Worm (Caenorhabditis elegans) whole organism, late embryonic: ENCODE results near the gene cdk-11.1.
A peak's percentile ranks its signal among the peaks of the same experiment; 100 is the strongest.

ENCODE experiments used
- C08G9.2 ChIP-seq: sonication (generic microtip); optimal IDR thresholded peaks from 2 replicates; lab custom pipeline; 2016; ENCODE audit warnings: mild to moderate bottlenecking, missing genetic modification characterization, moderate library complexity, missing compliant biosample characterization
- F13H6.1 ChIP-seq: sonication (generic microtip); optimal IDR thresholded peaks from 2 replicates; lab custom pipeline; 2016; ENCODE audit warnings: missing genetic modification characterization, missing compliant biosample characterization
- K02D7.2 ChIP-seq: sonication (generic microtip); optimal IDR thresholded peaks from 2 replicates; lab custom pipeline; 2017; ENCODE audit warnings: mild to moderate bottlenecking, missing genetic modification characterization, missing compliant biosample characterization
- K09A11.1 ChIP-seq: sonication (generic microtip); optimal IDR thresholded peaks from 2 replicates; lab custom pipeline; 2017; ENCODE audit warnings: antibody characterized with exemption, mild to moderate bottlenecking, missing genetic modification characterization, missing compliant biosample characterization; ENCODE audit not compliant: insufficient read depth
- T23F11.4 ChIP-seq: fragments of 200-800 bp; sonication (Bioruptor generic); optimal IDR thresholded peaks from 2 replicates; lab custom pipeline; 2018; ENCODE audit warnings: mild to moderate bottlenecking, missing genetic modification characterization, missing compliant biosample characterization
- ama-1 ChIP-seq: fragments of 150-350 bp; optimal IDR thresholded peaks from 2 replicates; lab custom pipeline; 2014
- ceh-14 ChIP-seq: sonication (generic microtip); optimal IDR thresholded peaks from 2 replicates; lab custom pipeline; 2016; ENCODE audit warnings: missing genotype, missing genetic modification characterization, missing compliant biosample characterization
- ceh-2 ChIP-seq: sonication (generic microtip); optimal IDR thresholded peaks from 2 replicates; lab custom pipeline; 2016; ENCODE audit warnings: missing genotype, missing genetic modification characterization, missing compliant biosample characterization
- ceh-22 ChIP-seq: sonication (generic microtip); optimal IDR thresholded peaks from 2 replicates; lab custom pipeline; 2017; ENCODE audit warnings: missing biosample characterization, missing genetic modification characterization
- ceh-30 ChIP-seq: fragments of 150-350 bp; optimal IDR thresholded peaks from 2 replicates; lab custom pipeline; 2014; ENCODE audit warnings: missing biosample characterization, missing genetic modification characterization
- ceh-31 ChIP-seq: sonication (generic microtip); optimal IDR thresholded peaks from 2 replicates; lab custom pipeline; 2016; ENCODE audit warnings: missing genetic modification characterization, missing compliant biosample characterization
- ceh-34 ChIP-seq: sonication (generic microtip); optimal IDR thresholded peaks from 2 replicates; lab custom pipeline; 2016; ENCODE audit warnings: mild to moderate bottlenecking, missing genetic modification characterization, missing compliant biosample characterization
- ceh-45 ChIP-seq: fragments of 200-800 bp; sonication (Bioruptor generic); IDR thresholded peaks from 2 replicates; pipeline ENCODE4 v1.3.6; 2022; ENCODE audit warnings: missing genetic modification reagents, missing genetic modification characterization, missing compliant biosample characterization
- ceh-6 ChIP-seq: fragments of 200-800 bp; sonication (Bioruptor generic); optimal IDR thresholded peaks from 2 replicates; lab custom pipeline; 2018; ENCODE audit warnings: mild to moderate bottlenecking, missing genetic modification characterization, missing compliant biosample characterization
- ceh-9 ChIP-seq: sonication (generic microtip); optimal IDR thresholded peaks from 2 replicates; lab custom pipeline; 2016; ENCODE audit warnings: mild to moderate bottlenecking, missing genetic modification characterization, inconsistent platforms, missing compliant biosample characterization
- dmd-4 ChIP-seq: sonication (generic microtip); optimal IDR thresholded peaks from 2 replicates; lab custom pipeline; 2016; ENCODE audit warnings: borderline replicate concordance, missing genetic modification characterization, missing compliant biosample characterization
- elt-2 ChIP-seq: sonication (generic microtip); optimal IDR thresholded peaks from 2 replicates; lab custom pipeline; 2016; ENCODE audit warnings: missing genetic modification reagents, missing genetic modification characterization, missing compliant biosample characterization
- fax-1 ChIP-seq: sonication (generic microtip); optimal IDR thresholded peaks from 2 replicates; lab custom pipeline; 2016; ENCODE audit warnings: missing genotype, missing genetic modification characterization, missing compliant biosample characterization
- gmeb-2 ChIP-seq: sonication (generic microtip); optimal IDR thresholded peaks from 2 replicates; lab custom pipeline; 2016; ENCODE audit warnings: missing genetic modification characterization, inconsistent platforms, missing compliant biosample characterization
- hlh-13 ChIP-seq: fragments of 200-800 bp; sonication (Bioruptor generic); optimal IDR thresholded peaks from 2 replicates; lab custom pipeline; 2018; ENCODE audit warnings: mild to moderate bottlenecking, missing genetic modification characterization, missing compliant biosample characterization
- lim-6 ChIP-seq: sonication (generic microtip); optimal IDR thresholded peaks from 2 replicates; lab custom pipeline; 2016; ENCODE audit warnings: missing genetic modification characterization, missing compliant biosample characterization
- mec-3 ChIP-seq: sonication (generic microtip); optimal IDR thresholded peaks from 2 replicates; lab custom pipeline; 2016; ENCODE audit warnings: borderline replicate concordance, missing genetic modification characterization, missing compliant biosample characterization
- nfya-1 ChIP-seq: sonication (generic microtip); optimal IDR thresholded peaks from 2 replicates; lab custom pipeline; 2017; ENCODE audit warnings: missing genetic modification characterization, mild to moderate bottlenecking, missing compliant biosample characterization, antibody characterized with exemption, moderate library complexity
- nhr-11 ChIP-seq: fragments of 150-350 bp; optimal IDR thresholded peaks from 2 replicates; lab custom pipeline; 2014; ENCODE audit warnings: missing biosample characterization, missing genetic modification characterization
- odd-2 ChIP-seq: sonication (generic microtip); optimal IDR thresholded peaks from 2 replicates; lab custom pipeline; 2017; ENCODE audit warnings: antibody characterized with exemption, mild to moderate bottlenecking, missing genetic modification characterization, missing compliant biosample characterization
- pat-9 ChIP-seq: fragments of 200-800 bp; sonication (Bioruptor generic); optimal IDR thresholded peaks from 2 replicates; lab custom pipeline; 2018; ENCODE audit warnings: mild to moderate bottlenecking, missing genetic modification characterization, moderate library complexity, missing compliant biosample characterization
- pax-1 ChIP-seq: fragments of 150-350 bp; optimal IDR thresholded peaks from 2 replicates; lab custom pipeline; 2014; ENCODE audit warnings: missing biosample characterization, missing genetic modification characterization
- pha-4 ChIP-seq: fragments of 150-350 bp; optimal IDR thresholded peaks from 2 replicates; lab custom pipeline; 2018; ENCODE audit warnings: missing biosample characterization, missing genetic modification reagents, missing genetic modification characterization
- pqm-1 ChIP-seq: sonication (generic microtip); optimal IDR thresholded peaks from 2 replicates; lab custom pipeline; 2016; ENCODE audit warnings: missing genetic modification characterization, missing compliant biosample characterization
- ref-2 ChIP-seq: sonication (generic microtip); optimal IDR thresholded peaks from 2 replicates; lab custom pipeline; 2016; ENCODE audit warnings: missing genetic modification characterization, missing compliant biosample characterization
- sox-2 ChIP-seq: fragments of 200-800 bp; sonication (Bioruptor generic); IDR thresholded peaks from 2 replicates; pipeline ENCODE4 v1.3.6; 2022; ENCODE audit warnings: missing genetic modification reagents, missing genetic modification characterization, missing compliant biosample characterization
- sox-4 ChIP-seq: sonication (generic microtip); optimal IDR thresholded peaks from 2 replicates; lab custom pipeline; 2017; ENCODE audit warnings: mild to moderate bottlenecking, missing genetic modification characterization, inconsistent platforms, missing compliant biosample characterization
- tbx-2 ChIP-seq: sonication (generic microtip); optimal IDR thresholded peaks from 2 replicates; lab custom pipeline; 2016; ENCODE audit warnings: missing genetic modification characterization, missing compliant biosample characterization
- tbx-7 ChIP-seq: sonication (generic microtip); optimal IDR thresholded peaks from 2 replicates; lab custom pipeline; 2016; ENCODE audit warnings: missing genotype, missing genetic modification characterization, missing compliant biosample characterization
- ttx-3 ChIP-seq: sonication (generic microtip); optimal IDR thresholded peaks from 2 replicates; lab custom pipeline; 2016; ENCODE audit warnings: missing genetic modification reagents, missing genetic modification characterization, missing compliant biosample characterization
- unc-3 ChIP-seq, 2 experiments: fragments of 200-800 bp in 1 of 2; sonication (Bioruptor generic) in 1 of 2; sonication (generic microtip) in 1 of 2; conservative IDR thresholded peaks in 1 of 2; optimal IDR thresholded peaks in 1 of 2; 2 replicates each; pipeline versions ENCODE4 v1.3.6 to Lab custom; 2016 to 2022; ENCODE audit warnings: missing compliant biosample characterization in 2 of 2, missing genetic modification characterization in 2 of 2, missing genetic modification reagents in 1 of 2
- unc-42 ChIP-seq: sonication (generic microtip); optimal IDR thresholded peaks from 2 replicates; lab custom pipeline; 2016; ENCODE audit warnings: missing genotype, missing genetic modification characterization, missing compliant biosample characterization
- unc-86 ChIP-seq: sonication (generic microtip); optimal IDR thresholded peaks from 2 replicates; lab custom pipeline; 2016; ENCODE audit warnings: missing genetic modification characterization, missing compliant biosample characterization

cdk-11.1 gene

ce11 chrII:7666338-7666737 lies 32.7 kb upstream of the cdk-11.1 start:
- TF ChIP-seq ceh-14, result no peak
- no peak for TF ChIP-seq unc-3 (GFP tag; conservative IDR thresholded peaks at IDR 0.05; lab: Robert Waterston, UW)
- no peak for TF ChIP-seq unc-3 (tag; optimal IDR thresholded peaks at IDR 0.05; lab: Kevin White, UChicago)
- TF ChIP-seq sox-2 (GFP tag; lab: Robert Waterston, UW), result no peak
- TF ChIP-seq pat-9, result no peak
- no peak for TF ChIP-seq dmd-4 (tag; lab: Kevin White, UChicago)
- no peak for TF ChIP-seq nhr-11 (tag; lab: Kevin White, UChicago)
- no peak for TF ChIP-seq ceh-2
- TF ChIP-seq fax-1 (tag; lab: Kevin White, UChicago), result no peak
- no peak for TF ChIP-seq hlh-13 (GFP tag; lab: Kevin White, UChicago)
- TF ChIP-seq ceh-34, result no peak
- TF ChIP-seq ttx-3 (tag; lab: Kevin White, UChicago), result no peak
- no peak for TF ChIP-seq nfya-1 (tag; lab: Kevin White, UChicago)
- no peak for TF ChIP-seq sox-4 (tag; lab: Kevin White, UChicago)
- TF ChIP-seq F13H6.1, result no peak
- no peak for TF ChIP-seq ceh-30
- TF ChIP-seq T23F11.4 (GFP tag; lab: Kevin White, UChicago), result no peak

ce11 chrII:7666967-7667366 lies 32.1 kb upstream of the cdk-11.1 start, which contains the start of gene lir-2:
lir-2 (plus strand) TSS chrII:7667267.
- no peak for TF ChIP-seq tbx-7 (tag; lab: Kevin White, UChicago)
- TF ChIP-seq ceh-9 (tag; lab: Kevin White, UChicago), result no peak
- TF ChIP-seq tbx-2 (tag; lab: Kevin White, UChicago), result no peak
- TF ChIP-seq lim-6 (tag; lab: Kevin White, UChicago), result no peak
- TF ChIP-seq mec-3, result no peak
- no peak for TF ChIP-seq unc-86 (tag; lab: Kevin White, UChicago)
- no peak for TF ChIP-seq ceh-30
- no peak for TF ChIP-seq ama-1
- no peak for TF ChIP-seq ref-2 (tag; lab: Kevin White, UChicago)

- TF ChIP-seq elt-2 (tag; lab: Kevin White, UChicago), result peak; percentile 35
- peak; percentile 59 for TF ChIP-seq nfya-1 (tag; lab: Kevin White, UChicago)
- no peak for TF ChIP-seq ama-1
- no peak for TF ChIP-seq pha-4 (tag; lab: Kevin White, UChicago)
- peak; percentile 35 for TF ChIP-seq ceh-34
- TF ChIP-seq dmd-4 (tag; lab: Kevin White, UChicago), result no peak
- no peak for TF ChIP-seq ceh-6 (GFP tag; lab: Kevin White, UChicago)
- TF ChIP-seq ceh-31 (tag; lab: Kevin White, UChicago), result peak; percentile 50
- no peak for TF ChIP-seq C08G9.2 (tag; lab: Kevin White, UChicago)
- no peak for TF ChIP-seq K09A11.1
- no peak for TF ChIP-seq tbx-7 (tag; lab: Kevin White, UChicago)
- TF ChIP-seq odd-2, result no peak
- no peak for TF ChIP-seq ceh-45 (GFP tag; lab: Robert Waterston, UW)
- no peak for TF ChIP-seq pqm-1
- TF ChIP-seq tbx-2 (tag; lab: Kevin White, UChicago), result peak; percentile 62
- TF ChIP-seq pax-1 (tag; lab: Kevin White, UChicago), result no peak
- no peak for TF ChIP-seq gmeb-2
- TF ChIP-seq K02D7.2 (tag; lab: Kevin White, UChicago), result no peak
- TF ChIP-seq ttx-3 (tag; lab: Kevin White, UChicago), result no peak
- peak; percentile 57 for TF ChIP-seq unc-42 (tag; lab: Kevin White, UChicago)
- no peak for TF ChIP-seq ceh-22 (tag; lab: Kevin White, UChicago)
Measured at ce11 chrII:7669409-7669808, 29.6 kb upstream of the cdk-11.1 start.
